Worm (Caenorhabditis elegans) whole organism, midembryonic: ENCODE results near the gene F54D5.3.

Experiments used
- klf-2 ChIP-seq: fragments of 200-800 bp; sonication (Bioruptor generic); conservative IDR thresholded peaks from 2 replicates; pipeline ENCODE4 v1.3.6; 2022; ENCODE audit warnings: missing genetic modification reagents, missing genetic modification characterization, missing compliant biosample characterization
- ztf-23 ChIP-seq: fragments of 200-800 bp; sonication (Bioruptor generic); IDR thresholded peaks from 2 replicates; pipeline ENCODE4 v1.3.6; 2022; ENCODE audit warnings: missing genetic modification reagents, missing genetic modification characterization, missing compliant biosample characterization
- ztf-29 ChIP-seq: fragments of 200-800 bp; sonication (Bioruptor generic); IDR thresholded peaks from 2 replicates; pipeline ENCODE4 v1.3.6; 2022; ENCODE audit warnings: missing genetic modification reagents, missing genetic modification characterization, missing compliant biosample characterization

ce11 chrII:11595368-11595996 lies 23.9 kb downstream of the F54D5.3 start, which contains the start of gene gfat-1:
- TF ChIP-seq klf-2 (GFP tag; lab: Robert Waterston, UW) (no peak), ztf-23 (GFP tag; lab: Robert Waterston, UW) (no peak), ztf-29 (GFP tag; lab: Robert Waterston, UW) (no peak)
